Worm (Caenorhabditis elegans): ENCODE data around the gene F40E12.1.

ce11 chrII:3578121-3578520 is 39.5 kb upstream of the F40E12.1 start, which contains the start of gene clec-133:
- TF ChIP-seq him-1 (tag; optimal IDR thresholded peaks at IDR 0.05) = no peak
- TF ChIP-seq W03F9.2 (tag; optimal IDR thresholded peaks at IDR 0.05) = no peak

Data from whole organism, L4/young adult.